Worm (Caenorhabditis elegans) whole organism, L4 larva: ENCODE data around the gene F45D3.4.
A peak's percentile ranks its signal among the peaks of the same experiment; 100 is the strongest.

ENCODE experiments used
- D1046.2 ChIP-seq: fragments of 200-800 bp; sonication (Bioruptor generic); IDR thresholded peaks from 2 replicates; pipeline ENCODE4 v1.3.6; 2022; ENCODE audit warnings: missing genetic modification characterization, missing compliant biosample characterization
- F10B5.3 ChIP-seq: sonication (generic microtip); optimal IDR thresholded peaks from 2 replicates; lab custom pipeline; 2016; ENCODE audit warnings: mild to moderate bottlenecking, missing genetic modification characterization, missing compliant biosample characterization
- F26F4.8 ChIP-seq: fragments of 200-800 bp; sonication (Bioruptor generic); conservative IDR thresholded peaks from 2 replicates; pipeline ENCODE4 v1.3.6; 2022; ENCODE audit warnings: missing genetic modification characterization, missing compliant biosample characterization
- Y105C5A.15 ChIP-seq: fragments of 200-800 bp; sonication (Bioruptor generic); IDR thresholded peaks from 2 replicates; pipeline ENCODE4 v1.3.6; 2022; ENCODE audit warnings: missing genetic modification characterization, missing compliant biosample characterization
- Y48G9A.11 ChIP-seq: fragments of 200-800 bp; sonication (Bioruptor generic); IDR thresholded peaks from 2 replicates; pipeline ENCODE4 v1.3.6; 2022; ENCODE audit warnings: missing genetic modification reagents, missing genetic modification characterization, missing compliant biosample characterization
- Y5F2A.4 ChIP-seq: fragments of 200-800 bp; sonication (Bioruptor generic); optimal IDR thresholded peaks from 2 replicates; lab custom pipeline; 2018; ENCODE audit warnings: mild to moderate bottlenecking, missing genetic modification characterization, missing compliant biosample characterization
- Y75B8A.6 ChIP-seq: fragments of 200-800 bp; sonication (Bioruptor generic); IDR thresholded peaks from 2 replicates; pipeline ENCODE4 v1.3.6; 2022; ENCODE audit warnings: missing genetic modification reagents, missing genetic modification characterization, missing compliant biosample characterization
- ZK337.2 ChIP-seq: fragments of 200-800 bp; sonication (Bioruptor generic); IDR thresholded peaks from 2 replicates; pipeline ENCODE4 v1.3.6; 2022; ENCODE audit warnings: missing genetic modification reagents, missing genetic modification characterization, missing compliant biosample characterization
- aly-2 ChIP-seq: sonication (generic microtip); optimal IDR thresholded peaks from 2 replicates; lab custom pipeline; 2018; ENCODE audit warnings: missing biosample characterization, missing genetic modification characterization
- attf-4 ChIP-seq: sonication (generic microtip); optimal IDR thresholded peaks from 3 replicates; lab custom pipeline; 2017; ENCODE audit warnings: missing biosample characterization, missing genetic modification characterization
- ceh-62 ChIP-seq: sonication (generic microtip); optimal IDR thresholded peaks from 2 replicates; lab custom pipeline; 2017; ENCODE audit warnings: missing biosample characterization, missing genetic modification characterization
- ceh-82 ChIP-seq: sonication (generic microtip); optimal IDR thresholded peaks from 2 replicates; lab custom pipeline; 2017; ENCODE audit warnings: missing biosample characterization, missing genetic modification characterization
- ctbp-1 ChIP-seq: fragments of 200-800 bp; sonication (Bioruptor generic); IDR thresholded peaks from 2 replicates; pipeline ENCODE4 v1.3.6; 2022; ENCODE audit warnings: missing genetic modification reagents, missing genetic modification characterization, missing compliant biosample characterization
- daf-12 ChIP-seq: fragments of 150-350 bp; optimal IDR thresholded peaks from 2 replicates; lab custom pipeline; 2014; ENCODE audit warnings: missing biosample characterization, missing genetic modification reagents, missing genetic modification characterization
- dmd-8 ChIP-seq: fragments of 200-800 bp; sonication (Bioruptor generic); IDR thresholded peaks from 2 replicates; pipeline ENCODE4 v1.3.6; 2022; ENCODE audit warnings: missing genetic modification characterization, missing compliant biosample characterization
- dmd-9 ChIP-seq: fragments of 200-800 bp; sonication (Bioruptor generic); IDR thresholded peaks from 2 replicates; pipeline ENCODE4 v1.3.6; 2022; ENCODE audit warnings: missing genetic modification reagents, missing genetic modification characterization, missing compliant biosample characterization
- dve-1 ChIP-seq: sonication (generic microtip); optimal IDR thresholded peaks from 2 replicates; lab custom pipeline; 2017; ENCODE audit warnings: antibody characterized with exemption, mild to moderate bottlenecking, missing genetic modification characterization, missing compliant biosample characterization; ENCODE audit not compliant: insufficient read depth
- egl-27 ChIP-seq: sonication (generic microtip); optimal IDR thresholded peaks from 3 replicates; lab custom pipeline; 2017; ENCODE audit warnings: missing biosample characterization, missing genetic modification reagents, missing genetic modification characterization
- egl-43 ChIP-seq: fragments of 200-800 bp; sonication (Bioruptor generic); IDR thresholded peaks from 2 replicates; pipeline ENCODE4 v1.3.6; 2022; ENCODE audit warnings: missing genetic modification reagents, missing genetic modification characterization, missing compliant biosample characterization
- fkh-10 ChIP-seq: fragments of 150-350 bp; optimal IDR thresholded peaks from 2 replicates; lab custom pipeline; 2014; ENCODE audit warnings: missing biosample characterization, missing genetic modification reagents, missing genetic modification characterization
- gei-8 ChIP-seq: fragments of 200-800 bp; sonication (Bioruptor generic); optimal IDR thresholded peaks from 2 replicates; lab custom pipeline; 2018; ENCODE audit warnings: mild to moderate bottlenecking, missing genetic modification characterization, missing compliant biosample characterization
- hlh-11 ChIP-seq: fragments of 200-800 bp; sonication (Bioruptor generic); optimal IDR thresholded peaks from 2 replicates; lab custom pipeline; 2018; ENCODE audit warnings: mild to moderate bottlenecking, missing genetic modification characterization, missing compliant biosample characterization
- hmg-1.1 ChIP-seq: fragments of 200-800 bp; sonication (Bioruptor generic); IDR thresholded peaks from 2 replicates; pipeline ENCODE4 v1.3.6; 2022; ENCODE audit warnings: missing genetic modification reagents, missing genetic modification characterization, missing compliant biosample characterization
- lim-7 ChIP-seq: fragments of 200-800 bp; sonication (Bioruptor generic); IDR thresholded peaks from 2 replicates; pipeline ENCODE4 v1.3.6; 2022; ENCODE audit warnings: missing genetic modification characterization, missing compliant biosample characterization
- lin-1 ChIP-seq: fragments of 200-800 bp; sonication (Bioruptor generic); IDR thresholded peaks from 2 replicates; pipeline ENCODE4 v1.3.6; 2022; ENCODE audit warnings: missing genetic modification reagents, missing genetic modification characterization, missing compliant biosample characterization
- lin-13 ChIP-seq: fragments of 150-350 bp; optimal IDR thresholded peaks from 2 replicates; lab custom pipeline; 2014; ENCODE audit warnings: missing biosample characterization, missing genetic modification reagents, missing genetic modification characterization
- lin-29 ChIP-seq: fragments of 200-800 bp; sonication (Bioruptor generic); IDR thresholded peaks from 2 replicates; pipeline ENCODE4 v1.3.6; 2022; ENCODE audit warnings: missing genetic modification reagents, missing genetic modification characterization, missing compliant biosample characterization
- lin-38 ChIP-seq: fragments of 200-800 bp; sonication (Bioruptor generic); IDR thresholded peaks from 2 replicates; pipeline ENCODE4 v1.3.6; 2022; ENCODE audit warnings: missing genetic modification reagents, missing genetic modification characterization, missing compliant biosample characterization
- lin-39 ChIP-seq: fragments of 150-350 bp; optimal IDR thresholded peaks from 2 replicates; lab custom pipeline; 2014; ENCODE audit warnings: missing biosample characterization, missing genetic modification reagents, missing genetic modification characterization
- lir-3 ChIP-seq: sonication (generic microtip); optimal IDR thresholded peaks from 2 replicates; lab custom pipeline; 2016; ENCODE audit warnings: mild to moderate bottlenecking, missing genetic modification characterization, missing compliant biosample characterization
- madf-9 ChIP-seq: fragments of 200-800 bp; sonication (Bioruptor generic); conservative IDR thresholded peaks from 2 replicates; pipeline ENCODE4 v1.3.6; 2022; ENCODE audit warnings: missing genetic modification reagents, missing genetic modification characterization, missing compliant biosample characterization
- mep-1 ChIP-seq: fragments of 150-350 bp; sonication (generic microtip); optimal IDR thresholded peaks from 3 replicates; lab custom pipeline; 2014; ENCODE audit warnings: missing biosample characterization, missing genetic modification characterization
- mes-2 ChIP-seq: sonication (generic microtip); optimal IDR thresholded peaks from 2 replicates; lab custom pipeline; 2016; ENCODE audit warnings: missing genotype, mild to moderate bottlenecking, missing genetic modification characterization, missing compliant biosample characterization; ENCODE audit not compliant: poor library complexity, severe bottlenecking
- mxl-2 ChIP-seq: fragments of 200-800 bp; sonication (Bioruptor generic); conservative IDR thresholded peaks from 2 replicates; pipeline ENCODE4 v1.3.6; 2022; ENCODE audit warnings: missing genetic modification reagents, missing genetic modification characterization, missing compliant biosample characterization
- mxl-3 ChIP-seq: fragments of 200-800 bp; sonication (Bioruptor generic); optimal IDR thresholded peaks from 2 replicates; lab custom pipeline; 2018; ENCODE audit warnings: mild to moderate bottlenecking, missing genetic modification characterization, missing compliant biosample characterization
- nhr-111 ChIP-seq: fragments of 200-800 bp; sonication (Bioruptor generic); optimal IDR thresholded peaks from 2 replicates; lab custom pipeline; 2018; ENCODE audit warnings: mild to moderate bottlenecking, missing genetic modification characterization, missing compliant biosample characterization
- nhr-237 ChIP-seq: sonication (generic microtip); optimal IDR thresholded peaks from 2 replicates; lab custom pipeline; 2017; ENCODE audit warnings: missing biosample characterization, missing genetic modification characterization
- nhr-25 ChIP-seq: sonication (generic microtip); optimal IDR thresholded peaks from 2 replicates; lab custom pipeline; 2017; ENCODE audit warnings: missing genetic modification characterization, mild to moderate bottlenecking, missing compliant biosample characterization, antibody characterized with exemption, moderate library complexity, borderline replicate concordance; ENCODE audit not compliant: insufficient read depth
- nhr-76 ChIP-seq: fragments of 150-350 bp; optimal IDR thresholded peaks from 2 replicates; lab custom pipeline; 2014; ENCODE audit warnings: missing biosample characterization, missing genetic modification characterization
- nhr-77 ChIP-seq: fragments of 150-350 bp; optimal IDR thresholded peaks from 2 replicates; lab custom pipeline; 2014; ENCODE audit warnings: missing biosample characterization, missing genetic modification characterization
- rbr-2 ChIP-seq: sonication (generic microtip); optimal IDR thresholded peaks from 2 replicates; lab custom pipeline; 2016; ENCODE audit warnings: missing genotype, missing genetic modification characterization, missing compliant biosample characterization
- saeg-2 ChIP-seq: fragments of 200-800 bp; sonication (Bioruptor generic); IDR thresholded peaks from 2 replicates; pipeline ENCODE4 v1.3.6; 2022; ENCODE audit warnings: missing genetic modification reagents, missing genetic modification characterization, missing compliant biosample characterization
- set-16 ChIP-seq: fragments of 200-800 bp; sonication (Bioruptor generic); IDR thresholded peaks from 2 replicates; pipeline ENCODE4 v1.3.6; 2022; ENCODE audit warnings: missing genetic modification reagents, missing genetic modification characterization, missing compliant biosample characterization
- skn-1 ChIP-seq: fragments of 150-350 bp; optimal IDR thresholded peaks from 2 replicates; lab custom pipeline; 2014; ENCODE audit warnings: missing biosample characterization, missing genetic modification characterization
- spr-1 ChIP-seq: sonication (generic microtip); optimal IDR thresholded peaks from 2 replicates; lab custom pipeline; 2016; ENCODE audit warnings: mild to moderate bottlenecking, missing genetic modification characterization, missing compliant biosample characterization
- spr-3 ChIP-seq: fragments of 200-800 bp; sonication (Bioruptor generic); optimal IDR thresholded peaks from 2 replicates; lab custom pipeline; 2018; ENCODE audit warnings: mild to moderate bottlenecking, missing genetic modification characterization, missing compliant biosample characterization
- tag-97 ChIP-seq: fragments of 200-800 bp; sonication (Bioruptor generic); IDR thresholded peaks from 2 replicates; pipeline ENCODE4 v1.3.6; 2022; ENCODE audit warnings: missing genetic modification characterization, missing compliant biosample characterization
- unc-39 ChIP-seq: sonication (generic microtip); optimal IDR thresholded peaks from 2 replicates; lab custom pipeline; 2017; ENCODE audit warnings: missing biosample characterization, missing genetic modification characterization
- zag-1 ChIP-seq: fragments of 150-350 bp; optimal IDR thresholded peaks from 2 replicates; lab custom pipeline; 2014; ENCODE audit warnings: missing biosample characterization, missing genetic modification characterization
- zfp-2 ChIP-seq: sonication (generic microtip); optimal IDR thresholded peaks from 2 replicates; lab custom pipeline; 2016; ENCODE audit warnings: mild to moderate bottlenecking, missing genetic modification characterization, missing compliant biosample characterization
- zfp-3 ChIP-seq: fragments of 200-800 bp; sonication (Bioruptor generic); conservative IDR thresholded peaks from 2 replicates; pipeline ENCODE4 v1.3.6; 2022; ENCODE audit warnings: missing genetic modification reagents, missing genetic modification characterization, missing compliant biosample characterization

Gene F45D3.4

DNA sequence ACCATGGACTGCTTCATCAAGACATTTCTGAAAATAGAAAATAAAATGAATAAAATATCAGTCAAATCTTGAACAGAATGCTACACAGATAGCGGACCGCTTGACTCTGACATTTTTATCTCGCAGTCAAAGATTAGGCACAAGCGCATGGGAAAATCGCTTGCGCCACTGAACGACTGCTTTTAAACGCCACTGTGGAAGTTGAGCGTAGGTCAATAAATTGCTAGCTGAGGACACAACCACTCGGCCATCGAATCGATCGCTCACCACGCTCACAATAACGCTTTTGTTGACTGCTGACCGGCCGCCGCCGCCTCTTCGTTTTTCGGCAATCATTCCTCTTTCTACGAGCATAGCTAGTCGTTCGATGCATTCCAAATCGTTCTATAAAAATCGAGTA lies 43.8 kb upstream of the F45D3.4 start (continued):
- TF ChIP-seq F26F4.8 (GFP tag; lab: Robert Waterston, UW) = no peak
- TF ChIP-seq Y75B8A.6 (GFP tag; lab: Robert Waterston, UW) = peak; percentile 60; the same call in 1 of the 2 replicates
- no peak for TF ChIP-seq tag-97 (GFP tag; lab: Robert Waterston, UW)
- TF ChIP-seq ZK337.2 (GFP tag; lab: Robert Waterston, UW) = no peak
- no peak for TF ChIP-seq Y105C5A.15
- peak; percentile 77 for TF ChIP-seq mes-2
- TF ChIP-seq hmg-1.1 (GFP tag; lab: Robert Waterston, UW) = peak; percentile 56
- peak; percentile 9 for TF ChIP-seq lin-13 (GFP tag; lab: Kevin White, UChicago)
- TF ChIP-seq hlh-11 (tag; lab: Kevin White, UChicago) = peak; percentile 47
- TF ChIP-seq nhr-25 (tag; lab: Kevin White, UChicago) = peak; percentile 38
- peak; percentile 83 for TF ChIP-seq D1046.2
- TF ChIP-seq spr-3 = peak; percentile 17
- no peak for TF ChIP-seq zag-1 (tag; lab: Kevin White, UChicago)
- TF ChIP-seq egl-27 (tag; lab: Kevin White, UChicago) = no peak
- TF ChIP-seq lin-39 (tag; lab: Kevin White, UChicago) = no peak
- peak; percentile 7 for TF ChIP-seq Y5F2A.4 (GFP tag; lab: Kevin White, UChicago)
- TF ChIP-seq nhr-237 (tag; lab: Kevin White, UChicago) = no peak
- TF ChIP-seq mxl-2 (GFP tag; lab: Robert Waterston, UW) = no peak
- no peak for TF ChIP-seq ceh-82 (tag; lab: Kevin White, UChicago)
- TF ChIP-seq saeg-2 = peak; percentile 5; the same call in 1 of the 2 replicates
- peak; percentile 53 for TF ChIP-seq rbr-2 (tag; lab: Kevin White, UChicago)
- TF ChIP-seq zfp-2 (tag; lab: Kevin White, UChicago) = no peak
- TF ChIP-seq daf-12 (tag; lab: Kevin White, UChicago) = no peak
- TF ChIP-seq dmd-9 = 0 out of 2 replicates have a peak, but pooled peaks have one; percentile 9
- no peak for TF ChIP-seq fkh-10 (GFP tag; lab: Kevin White, UChicago)
- TF ChIP-seq aly-2 = no peak
- TF ChIP-seq lir-3 (tag; lab: Kevin White, UChicago) = peak; percentile 13
- TF ChIP-seq attf-4 = no peak
- TF ChIP-seq nhr-77 (tag; lab: Kevin White, UChicago) = no peak
- TF ChIP-seq madf-9 (GFP tag; lab: Robert Waterston, UW) = peak; percentile 53; the same call in 1 of the 2 replicates
- TF ChIP-seq zfp-3 = no peak; the same call in 1 of the 2 replicates
- TF ChIP-seq dmd-8 (GFP tag; lab: Robert Waterston, UW) = peak; percentile 60; the same call in 1 of the 2 replicates
- peak; percentile 86 for TF ChIP-seq egl-43 (GFP tag; lab: Robert Waterston, UW)
- peak; percentile 33 for TF ChIP-seq gei-8 (GFP tag; lab: Kevin White, UChicago)
- TF ChIP-seq skn-1 (tag; lab: Kevin White, UChicago) = no peak
- TF ChIP-seq spr-1 = peak; percentile 61
- no peak for TF ChIP-seq unc-39
- TF ChIP-seq set-16 (GFP tag; lab: Robert Waterston, UW) = 0 out of 2 replicates have a peak, but pooled peaks have one; percentile 15
- no peak for TF ChIP-seq dve-1 (tag; lab: Kevin White, UChicago)
- 0 out of 2 replicates have a peak, but pooled peaks have one; percentile 46 for TF ChIP-seq ctbp-1 (GFP tag; lab: Robert Waterston, UW)
- peak; percentile 50 for TF ChIP-seq mxl-3
- TF ChIP-seq Y48G9A.11 (GFP tag; lab: Robert Waterston, UW) = peak; percentile 80
- TF ChIP-seq F10B5.3 (tag; lab: Kevin White, UChicago) = peak; percentile 24
- peak; percentile 66; the same call in 1 of the 2 replicates for TF ChIP-seq lin-1 (GFP tag; lab: Robert Waterston, UW)
- TF ChIP-seq lin-38 (GFP tag; lab: Robert Waterston, UW) = peak; percentile 65
- no peak for TF ChIP-seq nhr-76 (tag; lab: Kevin White, UChicago)
- TF ChIP-seq lin-29 (GFP tag; lab: Robert Waterston, UW) = no peak
- TF ChIP-seq ceh-62 (tag; lab: Kevin White, UChicago) = no peak
- TF ChIP-seq mep-1 (tag; lab: Kevin White, UChicago) = peak; percentile 49
- peak; percentile 84 for TF ChIP-seq lim-7 (GFP tag; lab: Robert Waterston, UW)
- peak; percentile 48 for TF ChIP-seq nhr-111 (GFP tag; lab: Kevin White, UChicago)
